Fruit fly (Drosophila melanogaster): ENCODE data around the gene Abp1.

The Abp1 gene

dm6 chr3L:13450177-13450793 lies 35.8 kb downstream of the Abp1 start, which contains the start of the genes JMJD7 and CG10738 (continued):
- peak; percentile 63 for TF ChIP-seq Ptx1 (GFP tag; IDR thresholded peaks at IDR 0.05)
- no peak for TF ChIP-seq Ssrp (tag; optimal IDR thresholded peaks at IDR 0.05)
- TF ChIP-seq jumu (GFP tag; optimal IDR thresholded peaks at IDR 0.05): peak; percentile 12
- TF ChIP-seq gcm2 (GFP tag; optimal IDR thresholded peaks at IDR 0.05): no peak
- peak; percentile 37 for TF ChIP-seq lilli (GFP tag; optimal IDR thresholded peaks at IDR 0.05)
- no peak for TF ChIP-seq Camta (GFP tag; optimal IDR thresholded peaks at IDR 0.05)
- TF ChIP-seq CG31365 (tag; optimal IDR thresholded peaks at IDR 0.05): no peak
- TF ChIP-seq hkb (optimal IDR thresholded peaks at IDR 0.05): no peak
- peak; percentile 78 for TF ChIP-seq hkb (GFP tag; IDR thresholded peaks at IDR 0.05)
- no peak for TF ChIP-seq bbx (GFP tag; IDR thresholded peaks at IDR 0.05; ENCODE audit: partially characterized antibody)
- no peak for TF ChIP-seq CG42726 (GFP tag; IDR thresholded peaks at IDR 0.05; ENCODE audit: partially characterized antibody)
- peak; percentile 18 for TF ChIP-seq kah (GFP tag; optimal IDR thresholded peaks at IDR 0.05)
- TF ChIP-seq CG13894 (tag; optimal IDR thresholded peaks at IDR 0.05): no peak
- TF ChIP-seq slbo (GFP tag; IDR thresholded peaks at IDR 0.05): peak; percentile 80
- no peak for TF ChIP-seq CG4360 (GFP tag; IDR thresholded peaks at IDR 0.05)
- TF ChIP-seq CG17612 (GFP tag; IDR thresholded peaks at IDR 0.05): no peak
- TF ChIP-seq Fer2 (tag; optimal IDR thresholded peaks at IDR 0.05): peak; percentile 16
- TF ChIP-seq CG10366 (GFP tag; IDR thresholded peaks at IDR 0.05): peak; percentile 69
- peak; percentile 88 for TF ChIP-seq Rfx (GFP tag; IDR thresholded peaks at IDR 0.05)
- TF ChIP-seq CG11504 (tag; optimal IDR thresholded peaks at IDR 0.05): peak; percentile 81
- no peak for TF ChIP-seq gt (GFP tag; IDR thresholded peaks at IDR 0.05)
- TF ChIP-seq CG10431 (GFP tag; optimal IDR thresholded peaks at IDR 0.05): no peak
- no peak for TF ChIP-seq CG1832 (GFP tag; optimal IDR thresholded peaks at IDR 0.05)
- no peak for TF ChIP-seq CG16815 (GFP tag; optimal IDR thresholded peaks at IDR 0.05)
- TF ChIP-seq crol (GFP tag; IDR thresholded peaks at IDR 0.05): no peak
- TF ChIP-seq Ravus (GFP tag; IDR thresholded peaks at IDR 0.05): peak; percentile 26; the same call in 1 of the 2 replicates
- no peak for TF ChIP-seq crp (GFP tag; optimal IDR thresholded peaks at IDR 0.05)
- no peak for TF ChIP-seq org-1 (GFP tag; optimal IDR thresholded peaks at IDR 0.05)
- TF ChIP-seq sr (GFP tag; IDR thresholded peaks at IDR 0.05): 0 out of 3 replicates have a peak, but pooled peaks have one; percentile 4
- TF ChIP-seq D (optimal IDR thresholded peaks at IDR 0.05): no peak
- peak; percentile 68 for TF ChIP-seq D (GFP tag; optimal IDR thresholded peaks at IDR 0.05)
- peak; percentile 32 for TF ChIP-seq Sry-β (GFP tag; optimal IDR thresholded peaks at IDR 0.05)
- no peak for TF ChIP-seq chn (GFP tag; optimal IDR thresholded peaks at IDR 0.05)
- peak; percentile 43 for TF ChIP-seq CG6683 (GFP tag; optimal IDR thresholded peaks at IDR 0.05)
- no peak for TF ChIP-seq fru (optimal IDR thresholded peaks at IDR 0.05)
- no peak for TF ChIP-seq CG9876 (GFP tag; optimal IDR thresholded peaks at IDR 0.05)
- peak; percentile 76 for TF ChIP-seq CG14441 (GFP tag; IDR thresholded peaks at IDR 0.05)
- no peak for TF ChIP-seq CG17912 (GFP tag; optimal IDR thresholded peaks at IDR 0.05)
- TF ChIP-seq CG14710 (tag; optimal IDR thresholded peaks at IDR 0.05): peak; percentile 84
- peak; percentile 56 for TF ChIP-seq CG6654 (GFP tag; optimal IDR thresholded peaks at IDR 0.05)
- no peak for TF ChIP-seq hb (GFP tag; IDR thresholded peaks at IDR 0.05; ENCODE audit: partially characterized antibody)
- no peak for TF ChIP-seq Mad (GFP tag; optimal IDR thresholded peaks at IDR 0.05)
- no peak for TF ChIP-seq chif (GFP tag; optimal IDR thresholded peaks at IDR 0.05)
- TF ChIP-seq esg (GFP tag; conservative IDR thresholded peaks at IDR 0.05): peak; percentile 72
- TF ChIP-seq amos (GFP tag; IDR thresholded peaks at IDR 0.05; ENCODE audit: partially characterized antibody): no peak
- TF ChIP-seq Poxn (GFP tag; IDR thresholded peaks at IDR 0.05): no peak
- TF ChIP-seq jing (GFP tag; optimal IDR thresholded peaks at IDR 0.05): no peak
- TF ChIP-seq CG3995 (GFP tag; optimal IDR thresholded peaks at IDR 0.05): no peak
- TF ChIP-seq CG8089 (GFP tag; optimal IDR thresholded peaks at IDR 0.05): no peak
- peak; percentile 24; the same call in 1 of the 2 replicates for TF ChIP-seq chm (GFP tag; IDR thresholded peaks at IDR 0.05)
- TF ChIP-seq gem (tag; optimal IDR thresholded peaks at IDR 0.05): no peak

Data from whole organism, embryonic.